Fruit fly (Drosophila melanogaster): ENCODE data around the gene CG2186.

Gene CG2186

DNA sequence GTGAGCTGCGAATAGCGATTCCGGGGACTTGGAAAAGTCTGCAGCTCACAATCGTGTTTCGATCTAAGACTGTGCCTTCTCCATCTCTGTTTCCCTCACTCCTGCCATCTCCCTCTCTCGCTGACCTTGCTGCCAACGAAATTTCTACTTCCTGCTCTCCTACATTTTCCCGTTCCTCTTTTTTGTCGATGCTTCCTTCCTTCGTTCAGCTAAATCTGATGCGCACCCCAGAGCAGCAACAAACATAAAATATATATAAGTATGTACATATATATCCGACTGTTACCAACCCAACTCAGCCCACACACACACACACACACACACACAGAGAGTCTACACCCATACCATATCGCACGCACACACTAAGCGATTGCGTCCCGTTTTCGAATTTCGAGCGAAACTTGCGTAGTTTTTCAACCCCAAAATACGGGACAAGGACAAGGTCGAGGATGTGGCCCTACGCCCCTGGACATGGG is 33.2 kb upstream of the CG2186 start, which contains the start of gene Imp:
Gene Imp (minus strand): TSS at position 51 of the 476 bp plus-strand sequence.
- TF ChIP-seq Sox15 (GFP tag; optimal IDR thresholded peaks at IDR 0.05) (no peak), Hr4 (GFP tag; optimal IDR thresholded peaks at IDR 0.05) (no peak), Blimp-1 (GFP tag; optimal IDR thresholded peaks at IDR 0.05) (no peak)

DNA sequence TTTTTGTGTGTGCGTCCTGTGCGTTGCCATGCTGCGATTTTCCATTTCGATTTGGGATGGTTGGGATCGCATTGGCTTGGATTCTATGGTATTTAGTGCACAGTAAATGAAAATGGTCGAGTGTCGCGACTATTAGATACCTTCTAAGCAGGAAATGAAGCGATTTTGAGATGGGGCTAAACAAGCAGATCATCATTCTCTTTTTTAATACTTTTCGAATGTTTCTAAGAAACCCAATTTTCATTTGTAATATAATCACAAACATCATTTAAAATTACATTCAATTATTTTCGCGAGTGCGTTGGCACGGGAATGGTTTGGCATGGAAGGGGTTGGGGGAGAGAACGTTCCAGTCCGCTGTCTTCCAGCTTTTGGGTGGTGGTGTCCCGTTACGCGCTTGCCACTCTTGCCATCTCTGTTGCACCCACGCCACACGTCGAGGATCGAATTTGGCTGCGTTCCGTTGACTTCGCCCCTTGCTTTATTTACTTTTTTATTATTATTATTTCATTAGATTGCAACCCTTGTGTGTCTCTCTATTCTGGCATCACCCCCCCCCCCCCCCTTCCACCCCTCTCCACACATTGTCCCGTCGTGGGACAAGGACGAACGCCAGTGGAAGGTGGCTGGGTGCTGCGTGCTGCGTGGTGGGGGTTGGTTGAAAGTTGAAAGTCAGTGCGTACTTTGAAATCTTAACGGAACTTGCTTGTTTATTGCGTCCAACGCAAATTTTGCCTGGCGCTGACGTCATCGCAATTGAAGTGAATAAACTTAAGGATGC is 31.9 kb upstream of the CG2186 start:
- TF ChIP-seq CG6792 (GFP tag; optimal IDR thresholded peaks at IDR 0.05) (no peak), net (GFP tag; optimal IDR thresholded peaks at IDR 0.05) (no peak), Sox15 (GFP tag; optimal IDR thresholded peaks at IDR 0.05) (no peak), CG31627 (GFP tag; optimal IDR thresholded peaks at IDR 0.05) (no peak), CG11294 (GFP tag; IDR thresholded peaks at IDR 0.05) (no peak), CG34406 (GFP tag; optimal IDR thresholded peaks at IDR 0.05) (no peak), CG16779 (tag; optimal IDR thresholded peaks at IDR 0.05) (no peak), Hr39 (GFP tag; optimal IDR thresholded peaks at IDR 0.05) (no peak), Gug (GFP tag; IDR thresholded peaks at IDR 0.05) (no peak), CG6163 (GFP tag; IDR thresholded peaks at IDR 0.05) (no peak), fkh (GFP tag; optimal IDR thresholded peaks at IDR 0.05) (no peak), Sox102F (GFP tag; optimal IDR thresholded peaks at IDR 0.05) (no peak), Blimp-1 (GFP tag; optimal IDR thresholded peaks at IDR 0.05) (no peak), CG7368 (GFP tag; optimal IDR thresholded peaks at IDR 0.05) (no peak), OdsH (GFP tag; optimal IDR thresholded peaks at IDR 0.05) (no peak), fd85E (GFP tag; optimal IDR thresholded peaks at IDR 0.05) (no peak)

- TF ChIP-seq Ets96B (tag; optimal IDR thresholded peaks at IDR 0.05) (peak; percentile 27), Eip78C (GFP tag) (peak; percentile 63), Hr39 (GFP tag; optimal IDR thresholded peaks at IDR 0.05) (no peak), fd59A (GFP tag; optimal IDR thresholded peaks at IDR 0.05) (no peak), Met (GFP tag; optimal IDR thresholded peaks at IDR 0.05) (peak; percentile 28), CG7368 (GFP tag; optimal IDR thresholded peaks at IDR 0.05) (no peak), CG6792 (GFP tag; optimal IDR thresholded peaks at IDR 0.05) (peak; percentile 27), Blimp-1 (GFP tag; optimal IDR thresholded peaks at IDR 0.05) (no peak), CG4318 (GFP tag; optimal IDR thresholded peaks at IDR 0.05) (no peak), CG31627 (GFP tag; optimal IDR thresholded peaks at IDR 0.05) (no peak), Lpt (GFP tag; optimal IDR thresholded peaks at IDR 0.05) (no peak), cyc (GFP tag; optimal IDR thresholded peaks at IDR 0.05) (no peak), fkh (GFP tag; optimal IDR thresholded peaks at IDR 0.05) (no peak), CG11294 (GFP tag; IDR thresholded peaks at IDR 0.05) (no peak), CG8119 (GFP tag; IDR thresholded peaks at IDR 0.05) (no peak), dsx (GFP tag; optimal IDR thresholded peaks at IDR 0.05; ENCODE audit: poor library complexity, severe bottlenecking) (no peak), CG3919 (GFP tag; optimal IDR thresholded peaks at IDR 0.05) (no peak), CG9139 (GFP tag; optimal IDR thresholded peaks at IDR 0.05) (no peak), Ets21C (GFP tag; optimal IDR thresholded peaks at IDR 0.05) (no peak), OdsH (GFP tag; optimal IDR thresholded peaks at IDR 0.05) (no peak), Smox (GFP tag; optimal IDR thresholded peaks at IDR 0.05) (no peak), CG8632 (GFP tag; optimal IDR thresholded peaks at IDR 0.05) (no peak), Eip75B (GFP tag; optimal IDR thresholded peaks at IDR 0.05) (no peak), Sox102F (GFP tag; optimal IDR thresholded peaks at IDR 0.05) (peak; percentile 5), CG10631 (GFP tag; optimal IDR thresholded peaks at IDR 0.05) (peak; percentile 16), esn (GFP tag; optimal IDR thresholded peaks at IDR 0.05) (peak; percentile 51), Eip93F (GFP tag; optimal IDR thresholded peaks at IDR 0.05) (no peak), topi (GFP tag; optimal IDR thresholded peaks at IDR 0.05) (no peak), eg (GFP tag; IDR thresholded peaks at IDR 0.05) (no peak), salr (GFP tag; optimal IDR thresholded peaks at IDR 0.05) (no peak), CG6808 (GFP tag; optimal IDR thresholded peaks at IDR 0.05) (peak; percentile 3), CG6854 (GFP tag; optimal IDR thresholded peaks at IDR 0.05) (no peak), Sox14 (GFP tag; optimal IDR thresholded peaks at IDR 0.05) (no peak), Gug (GFP tag; IDR thresholded peaks at IDR 0.05) (no peak), pdm3 (GFP tag; optimal IDR thresholded peaks at IDR 0.05) (no peak), spab (GFP tag; optimal IDR thresholded peaks at IDR 0.05) (peak; percentile 30), CG6163 (GFP tag; IDR thresholded peaks at IDR 0.05) (no peak), lz (GFP tag; optimal IDR thresholded peaks at IDR 0.05) (no peak), net (GFP tag; optimal IDR thresholded peaks at IDR 0.05) (no peak), Hr4 (GFP tag; optimal IDR thresholded peaks at IDR 0.05) (no peak), CG1621 (tag; optimal IDR thresholded peaks at IDR 0.05) (no peak)
These were observed 30.2 kb upstream of the CG2186 start for dm6 chrX:10827301-10827700.

All from whole organism, prepupa.